Worm (Caenorhabditis elegans) whole organism, L3 larva: ENCODE data around the gene exo-1.
"Not testable (repeated sequence)": the region's sequence is repeated elsewhere in the genome, so short reads cannot be mapped to it uniquely, and the experiment has no call there.

Experiments used
- ceh-16 ChIP-seq: sonication (generic microtip); optimal IDR thresholded peaks from 2 replicates; lab custom pipeline; 2017; ENCODE audit warnings: missing biosample characterization, missing genetic modification characterization
- ceh-28 ChIP-seq: fragments of 150-350 bp; optimal IDR thresholded peaks from 2 replicates; lab custom pipeline; 2014; ENCODE audit warnings: missing biosample characterization, missing genetic modification reagents, missing genetic modification characterization
- ceh-9 ChIP-seq: sonication (generic microtip); optimal IDR thresholded peaks from 2 replicates; lab custom pipeline; 2018; ENCODE audit warnings: missing biosample characterization, missing genetic modification characterization
- daf-12 ChIP-seq: fragments of 150-350 bp; optimal IDR thresholded peaks from 2 replicates; lab custom pipeline; 2014; ENCODE audit warnings: missing biosample characterization, missing genetic modification reagents, missing genetic modification characterization
- egl-27 ChIP-seq: sonication (generic microtip); optimal IDR thresholded peaks from 4 replicates; lab custom pipeline; 2017; ENCODE audit warnings: missing biosample characterization, missing genetic modification reagents, missing genetic modification characterization
- egl-5 ChIP-seq: fragments of 150-350 bp; optimal IDR thresholded peaks from 2 replicates; lab custom pipeline; 2017; ENCODE audit warnings: missing biosample characterization, missing genetic modification reagents, missing genetic modification characterization, inconsistent platforms
- elt-2 ChIP-seq: sonication (generic microtip); optimal IDR thresholded peaks from 2 replicates; lab custom pipeline; 2016; ENCODE audit warnings: missing genetic modification reagents, mild to moderate bottlenecking, missing genetic modification characterization, missing compliant biosample characterization
- elt-3 ChIP-seq, 3 experiments: fragments of 150-350 bp in 1 of 3; sonication (generic microtip) in 2 of 3; optimal IDR thresholded peaks; 2 replicates in 2 of 3; 4 replicates in 1 of 3; lab custom pipeline; 2014 to 2017; ENCODE audit warnings: missing biosample characterization in 3 of 3, missing genetic modification characterization in 3 of 3
- fkh-10 ChIP-seq: sonication (generic microtip); optimal IDR thresholded peaks from 2 replicates; lab custom pipeline; 2017; ENCODE audit warnings: missing biosample characterization, missing genetic modification reagents, missing genetic modification characterization
- fkh-2 ChIP-seq: fragments of 150-350 bp; optimal IDR thresholded peaks from 2 replicates; lab custom pipeline; 2014; ENCODE audit warnings: missing biosample characterization, missing genetic modification reagents, missing genetic modification characterization
- fos-1 ChIP-seq: fragments of 150-350 bp; optimal IDR thresholded peaks from 2 replicates; lab custom pipeline; 2014; ENCODE audit warnings: missing biosample characterization, missing genetic modification characterization
- jun-1 ChIP-seq: fragments of 150-350 bp; optimal IDR thresholded peaks from 2 replicates; lab custom pipeline; 2014; ENCODE audit warnings: missing biosample characterization, missing genetic modification reagents, missing genetic modification characterization
- lsy-12 ChIP-seq: sonication (generic microtip); optimal IDR thresholded peaks from 2 replicates; lab custom pipeline; 2016; ENCODE audit warnings: mild to moderate bottlenecking, missing genetic modification characterization, missing compliant biosample characterization
- mdl-1 ChIP-seq: fragments of 150-350 bp; optimal IDR thresholded peaks from 2 replicates; lab custom pipeline; 2014; ENCODE audit warnings: missing biosample characterization, missing genetic modification characterization
- nfya-1 ChIP-seq: sonication (generic microtip); optimal IDR thresholded peaks from 2 replicates; lab custom pipeline; 2017; ENCODE audit warnings: missing genetic modification characterization, mild to moderate bottlenecking, missing compliant biosample characterization, antibody characterized with exemption, moderate library complexity; ENCODE audit not compliant: insufficient read depth
- nhr-11 ChIP-seq: fragments of 150-350 bp; optimal IDR thresholded peaks from 2 replicates; lab custom pipeline; 2014; ENCODE audit warnings: missing biosample characterization, missing genetic modification characterization
- nhr-12 ChIP-seq: fragments of 150-350 bp; optimal IDR thresholded peaks from 2 replicates; lab custom pipeline; 2014; ENCODE audit warnings: missing biosample characterization, missing genetic modification characterization
- nhr-237 ChIP-seq: fragments of 150-350 bp; optimal IDR thresholded peaks from 2 replicates; lab custom pipeline; 2014; ENCODE audit warnings: missing biosample characterization, missing genetic modification characterization
- nhr-25 ChIP-seq: sonication (generic microtip); optimal IDR thresholded peaks from 2 replicates; lab custom pipeline; 2017; ENCODE audit warnings: missing biosample characterization, missing genetic modification characterization
- nhr-28 ChIP-seq: fragments of 150-350 bp; optimal IDR thresholded peaks from 2 replicates; lab custom pipeline; 2014; ENCODE audit warnings: missing biosample characterization, missing genetic modification characterization
- nhr-76 ChIP-seq: fragments of 150-350 bp; sonication (generic microtip); optimal IDR thresholded peaks from 5 replicates; lab custom pipeline; 2014; ENCODE audit warnings: missing biosample characterization, missing genetic modification characterization
- pha-4 ChIP-seq: fragments of 150-350 bp; optimal IDR thresholded peaks from 2 replicates; lab custom pipeline; 2014; ENCODE audit warnings: missing biosample characterization, missing genetic modification reagents, missing genetic modification characterization
- pqm-1 ChIP-seq: fragments of 150-350 bp; optimal IDR thresholded peaks from 2 replicates; lab custom pipeline; 2017; ENCODE audit warnings: missing biosample characterization, missing genetic modification characterization, inconsistent platforms
- sea-2 ChIP-seq: fragments of 150-350 bp; sonication (generic microtip); optimal IDR thresholded peaks from 4 replicates; lab custom pipeline; 2014; ENCODE audit warnings: missing biosample characterization, missing genetic modification reagents, missing genetic modification characterization
- snpc-4 ChIP-seq: fragments of 150-350 bp; optimal IDR thresholded peaks from 2 replicates; lab custom pipeline; 2014; ENCODE audit warnings: missing biosample characterization, missing genetic modification characterization
- unc-39 ChIP-seq: sonication (generic microtip); optimal IDR thresholded peaks from 4 replicates; lab custom pipeline; 2017; ENCODE audit warnings: missing biosample characterization, missing genetic modification characterization
- unc-62 ChIP-seq: fragments of 150-350 bp; sonication (generic microtip); optimal IDR thresholded peaks from 4 replicates; lab custom pipeline; 2014; ENCODE audit warnings: missing biosample characterization, missing genetic modification reagents, missing genetic modification characterization
- zag-1 ChIP-seq: fragments of 150-350 bp; optimal IDR thresholded peaks from 2 replicates; lab custom pipeline; 2014; ENCODE audit warnings: missing biosample characterization, missing genetic modification characterization
- ztf-11 ChIP-seq: fragments of 150-350 bp; optimal IDR thresholded peaks from 2 replicates; lab custom pipeline; 2014; ENCODE audit warnings: missing biosample characterization, missing genetic modification characterization

Gene exo-1

DNA sequence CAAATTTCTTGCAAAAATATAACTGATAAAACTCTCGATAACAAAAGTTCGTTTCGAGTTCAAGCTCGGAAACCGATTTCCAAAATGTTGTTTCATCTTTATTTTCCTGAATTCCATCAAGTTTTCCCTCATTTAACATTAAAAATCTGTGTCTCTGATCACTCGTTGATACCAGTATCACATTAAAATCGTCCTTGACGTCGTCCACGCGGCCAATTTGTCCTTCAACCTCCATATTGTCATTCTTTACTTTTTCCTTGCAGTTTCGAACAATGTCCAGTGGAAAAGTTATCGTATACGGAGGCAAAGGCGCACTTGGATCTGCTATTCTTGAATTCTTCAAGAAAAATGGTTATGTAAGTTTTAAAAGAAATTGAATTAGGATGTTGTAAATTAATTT, 29.7 kb upstream of the exo-1 start, which contains the start of gene qdpr-1:
Gene qdpr-1 (plus strand): TSS at position 264 of the 400 bp plus-strand sequence.
- TF ChIP-seq unc-39 (tag; lab: Kevin White, UChicago) = no peak
- peak in 1 of 3 experiments; percentile 37 for TF ChIP-seq elt-3 (tag; optimal IDR thresholded peaks at IDR 0.05; lab: Kevin White, UChicago)
- TF ChIP-seq nhr-25 (tag; lab: Kevin White, UChicago) = peak; percentile 33

DNA sequence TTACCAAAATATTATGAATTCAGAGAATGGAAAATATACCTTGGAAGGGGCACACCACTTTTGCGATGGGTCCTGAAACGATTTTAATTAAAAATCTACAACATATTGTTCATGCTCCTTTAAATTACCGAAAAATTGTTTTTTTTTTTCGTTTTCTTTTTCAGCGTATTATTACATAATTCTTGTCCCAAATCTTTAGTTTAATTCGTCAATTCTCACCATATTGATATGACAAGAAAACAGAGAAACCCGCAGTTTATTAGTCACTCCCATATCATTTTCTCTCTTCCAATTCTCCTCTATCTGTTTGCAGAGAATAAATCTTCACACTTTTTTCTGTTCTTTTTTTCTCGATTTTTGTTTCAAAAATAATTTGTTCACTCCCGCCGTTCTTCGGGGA, 28.1 kb upstream of the exo-1 start, which contains the start of gene F11F1.1:
Gene F11F1.1 (plus strand): TSS at position 301 of the 400 bp plus-strand sequence.
- no peak for TF ChIP-seq jun-1 (tag; lab: Kevin White, UChicago)
- TF ChIP-seq pqm-1 = no peak
- no peak for TF ChIP-seq nhr-237 (tag; lab: Kevin White, UChicago)
- TF ChIP-seq nhr-11 (tag; lab: Kevin White, UChicago) = no peak
- no peak for TF ChIP-seq lsy-12 (tag; lab: Kevin White, UChicago)
- no peak for TF ChIP-seq nhr-28 (tag; lab: Kevin White, UChicago)
- no peak for TF ChIP-seq unc-39 (tag; lab: Kevin White, UChicago)
- TF ChIP-seq mdl-1 = no peak
- no peak for TF ChIP-seq ceh-16
- no peak for TF ChIP-seq nfya-1 (tag; lab: Kevin White, UChicago)
- TF ChIP-seq unc-62 (GFP tag; lab: Kevin White, UChicago) = no peak
- no peak for TF ChIP-seq fkh-10 (GFP tag; lab: Kevin White, UChicago)

DNA sequence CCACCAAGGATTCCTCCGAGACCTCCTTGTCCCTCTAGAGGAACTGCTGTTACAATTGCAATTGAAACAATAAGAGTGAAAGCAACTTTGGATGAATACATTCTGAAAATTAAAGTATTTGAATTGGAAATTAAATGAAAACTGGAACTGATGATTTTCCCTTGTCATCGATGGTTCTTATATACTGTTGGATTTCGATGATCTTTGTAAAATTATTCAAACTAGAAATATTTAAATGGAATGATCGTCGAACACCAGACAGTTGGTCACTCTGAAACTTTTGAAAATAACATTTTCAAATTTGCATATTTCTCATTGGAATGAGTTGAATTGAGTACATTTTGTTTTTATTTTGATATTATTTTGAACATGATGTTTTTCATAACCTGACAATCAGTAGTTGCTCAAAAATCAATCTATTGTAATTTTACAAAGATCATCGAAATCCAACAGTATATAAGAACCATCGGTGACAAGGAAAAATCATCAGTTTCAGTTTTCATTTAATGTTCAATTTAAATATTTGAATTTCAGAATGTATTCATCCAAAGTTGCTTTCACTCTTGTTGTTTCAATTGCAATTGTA, 21.5 kb upstream of the exo-1 start, which contains the start of the genes srlf-9 and srlf-10:
Gene srlf-9 (minus strand): TSS at position 101 of the 586 bp plus-strand sequence.
Gene srlf-10 (plus strand): TSS at position 536 of the 586 bp plus-strand sequence.
- TF ChIP-seq fkh-10 (GFP tag; lab: Kevin White, UChicago); elt-3 (tag; optimal IDR thresholded peaks at IDR 0.05; lab: Kevin White, UChicago); sea-2 (GFP tag; lab: Kevin White, UChicago): not testable (repeated sequence)

DNA sequence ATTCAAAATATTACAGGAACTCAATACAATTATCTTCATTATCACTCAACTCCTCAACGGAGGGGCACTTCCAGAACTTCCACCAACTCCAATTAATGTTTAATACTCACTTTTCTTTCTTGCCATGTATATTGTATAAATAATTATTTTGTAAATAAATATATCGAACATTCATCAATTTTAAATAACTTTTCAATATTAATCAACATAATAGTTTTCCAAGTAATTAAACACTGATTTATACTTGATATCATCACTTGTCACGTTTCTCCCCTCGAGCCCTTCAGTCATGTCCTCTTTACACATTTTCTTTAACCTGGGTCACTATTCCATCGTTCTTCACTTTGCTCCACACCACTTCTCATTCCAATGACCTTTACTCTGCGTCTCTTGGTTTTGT, 20.4 kb upstream of the exo-1 start, which contains the start of gene mig-18:
Gene mig-18 (plus strand): TSS at position 301 of the 400 bp plus-strand sequence.
- TF ChIP-seq ceh-16 (no peak), unc-39 (tag; lab: Kevin White, UChicago) (no peak), nhr-76 (tag; lab: Kevin White, UChicago) (no peak), ceh-9 (no peak), pqm-1 (no peak), nhr-25 (tag; lab: Kevin White, UChicago) (no peak), elt-3 (tag; optimal IDR thresholded peaks at IDR 0.05; lab: Kevin White, UChicago) (no peak), ztf-11 (tag; lab: Kevin White, UChicago) (no peak), snpc-4 (tag; lab: Kevin White, UChicago) (no peak), elt-2 (tag; lab: Kevin White, UChicago) (no peak)

DNA sequence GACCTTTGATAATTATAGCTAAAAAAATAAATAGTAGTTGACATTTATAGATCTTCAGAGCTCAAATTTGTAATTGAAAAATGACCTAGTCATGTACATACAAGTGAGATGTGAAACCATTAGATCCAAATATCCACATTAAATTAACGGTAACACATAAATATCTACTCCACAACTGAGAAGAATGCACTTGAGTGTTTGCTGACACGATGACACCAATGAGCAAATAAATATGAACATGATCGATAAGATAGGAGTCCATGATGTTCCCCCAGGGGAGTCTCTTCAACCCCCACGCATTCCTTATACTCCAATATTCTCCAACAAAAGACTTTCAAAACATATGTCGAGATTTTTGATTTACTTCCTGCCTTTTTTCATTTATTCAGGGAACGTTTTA, 18.9 kb upstream of the exo-1 start, which contains the start of gene ttr-52:
Gene ttr-52 (plus strand): TSS at position 301 of the 400 bp plus-strand sequence.
- TF ChIP-seq fkh-10 (GFP tag; lab: Kevin White, UChicago) (no peak), daf-12 (tag; lab: Kevin White, UChicago) (no peak), egl-5 (no peak)

DNA sequence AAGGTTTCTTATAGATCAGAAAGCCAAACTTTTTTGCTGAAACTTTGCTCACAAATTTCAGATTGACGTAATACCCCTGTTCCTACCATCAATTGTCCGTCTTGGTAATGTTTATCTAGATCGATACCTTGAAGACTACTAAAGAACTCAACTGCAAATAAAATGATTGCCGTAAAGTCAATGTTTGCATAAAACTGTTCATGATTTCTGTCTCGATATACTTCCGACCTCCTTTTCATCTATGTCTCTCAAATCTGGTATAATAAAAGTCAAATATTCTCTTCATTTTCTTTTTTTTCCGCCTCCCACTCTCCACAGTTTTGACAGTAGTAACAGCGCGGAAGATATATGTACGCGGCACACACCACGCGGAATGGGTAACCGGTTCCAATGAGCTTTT, 17.8 kb upstream of the exo-1 start, which contains the start of gene nas-1:
Gene nas-1 (plus strand): TSS at position 301 of the 400 bp plus-strand sequence.
- TF ChIP-seq elt-3 (tag; optimal IDR thresholded peaks at IDR 0.05; lab: Kevin White, UChicago) (no peak), unc-62 (GFP tag; lab: Kevin White, UChicago) (no peak), fkh-2 (tag; lab: Kevin White, UChicago) (no peak), nhr-12 (tag; lab: Kevin White, UChicago) (no peak), ceh-28 (tag; lab: Kevin White, UChicago) (no peak), egl-27 (tag; lab: Kevin White, UChicago) (no peak), elt-2 (tag; lab: Kevin White, UChicago) (no peak), zag-1 (no peak)
- TF ChIP-seq, all 47 proteins: peak for 0

DNA sequence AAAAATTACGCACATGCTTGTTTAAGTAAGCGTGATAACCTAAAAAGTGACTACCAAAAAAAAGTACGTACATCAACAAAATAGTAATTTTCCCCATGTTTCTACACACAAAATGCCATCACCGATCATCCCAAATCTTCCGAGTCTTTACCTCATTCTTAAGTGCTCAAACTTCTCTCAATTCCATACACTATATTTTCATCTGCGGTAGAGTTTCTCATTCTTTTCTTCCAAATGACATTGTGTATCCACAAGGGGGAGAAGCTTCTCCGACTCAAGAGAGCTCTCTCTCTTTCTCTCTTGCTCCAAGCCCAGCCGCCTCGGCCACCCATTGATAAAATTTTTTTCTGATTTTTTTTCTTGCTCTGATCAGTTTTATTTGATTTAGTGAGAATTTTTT, 13.8 kb upstream of the exo-1 start, which contains the start of gene myo-6:
Gene myo-6 (plus strand): TSS at position 301 of the 400 bp plus-strand sequence.
- peak; percentile 18 for TF ChIP-seq pha-4 (tag; lab: Kevin White, UChicago)
- no peak for TF ChIP-seq fos-1 (tag; lab: Kevin White, UChicago)
